Fruit fly (Drosophila melanogaster): Measurements from ENCODE around the gene mtTFB1.

- TF ChIP-seq vri (GFP tag; optimal IDR thresholded peaks at IDR 0.05) (no peak), svp (GFP tag) (no peak), spab (GFP tag; optimal IDR thresholded peaks at IDR 0.05) (no peak), CG6854 (GFP tag; optimal IDR thresholded peaks at IDR 0.05) (no peak), Met (GFP tag; optimal IDR thresholded peaks at IDR 0.05) (no peak), Sox102F (GFP tag; optimal IDR thresholded peaks at IDR 0.05) (no peak), CG8319 (GFP tag; optimal IDR thresholded peaks at IDR 0.05) (no peak), CG16779 (tag; optimal IDR thresholded peaks at IDR 0.05) (no peak)
Observed at dm6 chr3L:11695063-11695462, 13.7 kb upstream of the mtTFB1 start.
